Fruit fly (Drosophila melanogaster) S2 (cell line): Measurements from ENCODE around the gene CG5521.

Source experiments
- CG8478 ChIP-seq: fragments of >200 bp; optimal IDR thresholded peaks from 2 replicates; lab custom pipeline; 2018
- CTCF ChIP-seq, 2 experiments: fragments of >200 bp; optimal IDR thresholded peaks; 2 replicates each; lab custom pipeline; 2018

dm6 chr3R:26952857-26953477, 13.8 kb upstream of the CG5521 start:
- TF ChIP-seq CTCF (optimal IDR thresholded peaks at IDR 0.05; lab: Kevin White, UChicago) (no peak), CG8478 (lab: Kevin White, UChicago) (no peak)
